Worm (Caenorhabditis elegans) whole organism, L2 larva: ENCODE measurements around the gene glod-4.

Experiments used
- R02D3.7 ChIP-seq: fragments of 150-350 bp; optimal IDR thresholded peaks from 2 replicates; lab custom pipeline; 2014; ENCODE audit warnings: missing biosample characterization, missing genetic modification characterization
- ZK546.5 ChIP-seq: sonication (generic microtip); optimal IDR thresholded peaks from 2 replicates; lab custom pipeline; 2017; ENCODE audit warnings: missing biosample characterization, missing genetic modification characterization
- alr-1 ChIP-seq: fragments of 150-350 bp; optimal IDR thresholded peaks from 2 replicates; lab custom pipeline; 2014; ENCODE audit warnings: missing biosample characterization, missing genetic modification characterization
- ama-1 ChIP-seq: fragments of 150-350 bp; optimal IDR thresholded peaks from 2 replicates; lab custom pipeline; 2018; ENCODE audit warnings: inconsistent platforms
- ceh-82 ChIP-seq: fragments of 150-350 bp; optimal IDR thresholded peaks from 2 replicates; lab custom pipeline; 2014; ENCODE audit warnings: missing biosample characterization, missing genetic modification characterization
- lin-13 ChIP-seq: fragments of 150-350 bp; optimal IDR thresholded peaks from 2 replicates; lab custom pipeline; 2014; ENCODE audit warnings: missing biosample characterization, missing genetic modification reagents, missing genetic modification characterization
- nhr-12 ChIP-seq: fragments of 150-350 bp; optimal IDR thresholded peaks from 2 replicates; lab custom pipeline; 2014; ENCODE audit warnings: missing biosample characterization, missing genetic modification characterization
- nhr-77 ChIP-seq: fragments of 150-350 bp; optimal IDR thresholded peaks from 2 replicates; lab custom pipeline; 2014; ENCODE audit warnings: missing biosample characterization, missing genetic modification characterization
- snpc-4 ChIP-seq: fragments of 150-350 bp; optimal IDR thresholded peaks from 2 replicates; lab custom pipeline; 2014; ENCODE audit warnings: missing biosample characterization, missing genetic modification characterization
- unc-62 ChIP-seq: fragments of 150-350 bp; optimal IDR thresholded peaks from 2 replicates; lab custom pipeline; 2014; ENCODE audit warnings: missing biosample characterization, missing genetic modification reagents, missing genetic modification characterization
- zag-1 ChIP-seq: fragments of 150-350 bp; optimal IDR thresholded peaks from 2 replicates; lab custom pipeline; 2014; ENCODE audit warnings: missing biosample characterization, missing genetic modification characterization

DNA sequence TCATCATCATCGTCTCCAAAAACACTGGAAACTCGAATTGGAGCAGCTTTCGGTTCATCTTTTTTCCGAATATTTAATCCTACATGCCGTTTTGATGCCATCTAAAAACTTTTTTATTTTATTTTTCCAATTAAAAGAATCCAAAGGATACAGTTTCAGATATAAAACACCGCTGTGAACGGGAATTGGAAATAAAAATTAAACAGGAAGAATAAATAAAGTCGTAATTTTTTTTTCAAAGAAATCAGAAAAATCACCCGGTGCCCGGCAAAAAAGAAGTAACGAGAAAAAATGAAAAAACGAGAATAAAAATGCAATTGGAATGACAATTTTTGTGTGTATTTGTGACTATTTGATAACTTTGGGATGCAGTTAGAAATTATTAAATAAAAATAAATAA lies 15.3 kb downstream of the glod-4 start, which contains the start of gene ccdc-55:
- TF ChIP-seq snpc-4 (tag; lab: Kevin White, UChicago) (no peak), alr-1 (no peak), nhr-12 (no peak), R02D3.7 (tag; lab: Kevin White, UChicago) (no peak), ZK546.5 (tag; lab: Kevin White, UChicago) (no peak), unc-62 (GFP tag; lab: Kevin White, UChicago) (no peak), lin-13 (GFP tag; lab: Kevin White, UChicago) (no peak), ceh-82 (tag; lab: Kevin White, UChicago) (no peak), zag-1 (tag; lab: Kevin White, UChicago) (no peak), ama-1 (no peak), nhr-77 (no peak)
